Fruit fly (Drosophila melanogaster): ENCODE measurements around the gene CG43125.

CG43125 gene

dm6 chr3R:28305959-28306358, 42.5 kb upstream of the CG43125 start (continued):
- TF ChIP-seq Nf-YA (GFP tag; IDR thresholded peaks at IDR 0.05) (peak; percentile 31; the same call in 1 of the 2 replicates), CG13424 (tag; optimal IDR thresholded peaks at IDR 0.05) (peak; percentile 20), YL-1 (GFP tag; optimal IDR thresholded peaks at IDR 0.05) (no peak), unpg (GFP tag; optimal IDR thresholded peaks at IDR 0.05) (peak; percentile 36), row (GFP tag; IDR thresholded peaks at IDR 0.05) (peak; percentile 28; the same call in 1 of the 3 replicates), dpn (GFP tag; optimal IDR thresholded peaks at IDR 0.05) (no peak), gem (tag; optimal IDR thresholded peaks at IDR 0.05) (peak; percentile 51), Fer2 (tag; optimal IDR thresholded peaks at IDR 0.05) (no peak), dmrt99B (tag; optimal IDR thresholded peaks at IDR 0.05) (peak; percentile 39), MESR4 (GFP tag; optimal IDR thresholded peaks at IDR 0.05) (no peak), CG10147 (GFP tag; optimal IDR thresholded peaks at IDR 0.05) (no peak), CG11504 (tag; optimal IDR thresholded peaks at IDR 0.05) (peak; percentile 41), CG17328 (GFP tag; IDR thresholded peaks at IDR 0.05) (0 out of 2 replicates have a peak, but pooled peaks have one; percentile 14), Ets65A (GFP tag) (peak; percentile 86), CG9797 (GFP tag; optimal IDR thresholded peaks at IDR 0.05) (no peak), emc (GFP tag; optimal IDR thresholded peaks at IDR 0.05) (no peak), CG2678 (tag; optimal IDR thresholded peaks at IDR 0.05) (peak; percentile 38), Sox102F (GFP tag; optimal IDR thresholded peaks at IDR 0.05) (peak; percentile 41), prd (optimal IDR thresholded peaks at IDR 0.05) (no peak), prd (GFP tag; IDR thresholded peaks at IDR 0.05) (peak; percentile 32; the same call in 2 of the 3 replicates), CG30403 (GFP tag; optimal IDR thresholded peaks at IDR 0.05) (peak; percentile 21), CG18599 (GFP tag; optimal IDR thresholded peaks at IDR 0.05) (peak; percentile 44), crp (GFP tag; optimal IDR thresholded peaks at IDR 0.05) (no peak), Abd-B (GFP tag; optimal IDR thresholded peaks at IDR 0.05) (peak; percentile 38)

DNA sequence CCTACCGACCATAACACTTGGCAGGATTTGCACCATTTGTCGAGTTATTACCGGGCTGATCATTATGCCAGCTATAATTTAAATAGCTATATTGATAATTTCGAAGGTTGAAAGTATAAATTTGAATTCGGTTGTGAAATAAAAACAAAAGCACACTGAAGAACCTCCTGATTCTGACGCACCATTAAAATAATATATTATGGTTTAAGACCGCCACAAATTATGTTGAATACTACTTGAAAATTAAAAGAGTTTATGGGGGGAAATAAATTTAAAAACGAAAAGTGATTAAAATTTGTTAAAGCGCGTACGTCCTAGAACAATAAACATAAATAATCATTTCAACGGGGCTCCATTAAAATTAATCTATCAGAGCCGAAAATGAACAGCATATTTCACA, 41.1 kb upstream of the CG43125 start, which contains the start of gene CG12516:
TSS of gene CG12516 (minus strand) at position 101 of the 400 bp plus-strand sequence.
- no peak for TF ChIP-seq Atf3 (GFP tag; optimal IDR thresholded peaks at IDR 0.05)
- no peak for TF ChIP-seq CG18764 (GFP tag; optimal IDR thresholded peaks at IDR 0.05)
- no peak for TF ChIP-seq CG32767 (GFP tag; IDR thresholded peaks at IDR 0.05)
- TF ChIP-seq trem (tag; optimal IDR thresholded peaks at IDR 0.05) = no peak
- no peak for TF ChIP-seq wdn (GFP tag; IDR thresholded peaks at IDR 0.05)
- no peak for TF ChIP-seq unc-4 (GFP tag; IDR thresholded peaks at IDR 0.05; ENCODE audit: partially characterized antibody)
- TF ChIP-seq D19B (GFP tag; optimal IDR thresholded peaks at IDR 0.05) = no peak
- TF ChIP-seq Hand (GFP tag; optimal IDR thresholded peaks at IDR 0.05) = no peak
- no peak for TF ChIP-seq Mad (GFP tag; optimal IDR thresholded peaks at IDR 0.05)
- no peak for TF ChIP-seq NFAT (GFP tag; IDR thresholded peaks at IDR 0.05)
- TF ChIP-seq Six4 (GFP tag; optimal IDR thresholded peaks at IDR 0.05) = no peak
- TF ChIP-seq Antp (GFP tag; optimal IDR thresholded peaks at IDR 0.05) = no peak

dm6 chr3R:28297513-28297912, 34.1 kb upstream of the CG43125 start:
- peak; percentile 58 for TF ChIP-seq Hmr (GFP tag; optimal IDR thresholded peaks at IDR 0.05)
- no peak for TF ChIP-seq TFAM (GFP tag; optimal IDR thresholded peaks at IDR 0.05)
- 0 out of 2 replicates have a peak, but pooled peaks have one; percentile 9 for TF ChIP-seq CG9932 (GFP tag; IDR thresholded peaks at IDR 0.05)
- peak; percentile 46 for TF ChIP-seq Meics (GFP tag; optimal IDR thresholded peaks at IDR 0.05)
- 0 out of 3 replicates have a peak, but pooled peaks have one; percentile 40 for TF ChIP-seq Mrtf (GFP tag; IDR thresholded peaks at IDR 0.05)
- TF ChIP-seq CG11504 (tag; optimal IDR thresholded peaks at IDR 0.05) = peak; percentile 38
- TF ChIP-seq Hsf (GFP tag; optimal IDR thresholded peaks at IDR 0.05) = peak; percentile 15
- TF ChIP-seq CG6689 (GFP tag; IDR thresholded peaks at IDR 0.05) = 0 out of 2 replicates have a peak, but pooled peaks have one; percentile 43
- 0 out of 2 replicates have a peak, but pooled peaks have one; percentile 14 for TF ChIP-seq HLH3B (GFP tag; IDR thresholded peaks at IDR 0.05)
- TF ChIP-seq CG31365 (tag; optimal IDR thresholded peaks at IDR 0.05) = no peak
- TF ChIP-seq CG18599 (GFP tag; optimal IDR thresholded peaks at IDR 0.05) = peak; percentile 74
- TF ChIP-seq amos (GFP tag; IDR thresholded peaks at IDR 0.05; ENCODE audit: partially characterized antibody) = no peak
- peak; percentile 25 for TF ChIP-seq Abd-B (GFP tag; optimal IDR thresholded peaks at IDR 0.05)
- TF ChIP-seq CG5953 (GFP tag; IDR thresholded peaks at IDR 0.05) = no peak
- TF ChIP-seq Hr78 (GFP tag; optimal IDR thresholded peaks at IDR 0.05) = no peak
- TF ChIP-seq CG11247 (GFP tag; IDR thresholded peaks at IDR 0.05) = 0 out of 2 replicates have a peak, but pooled peaks have one; percentile 23

Measured in whole organism, embryonic.